Worm (Caenorhabditis elegans) whole organism, early embryonic: ENCODE measurements around the gene E02A10.3.

Source experiments
- ama-1 ChIP-seq: fragments of 150-350 bp; optimal IDR thresholded peaks from 2 replicates; lab custom pipeline; 2014
- flt-1 ChIP-seq: fragments of 200-800 bp; sonication (Bioruptor generic); IDR thresholded peaks from 2 replicates; pipeline ENCODE4 v1.3.6; 2022; ENCODE audit warnings: missing genetic modification characterization, missing compliant biosample characterization

DNA sequence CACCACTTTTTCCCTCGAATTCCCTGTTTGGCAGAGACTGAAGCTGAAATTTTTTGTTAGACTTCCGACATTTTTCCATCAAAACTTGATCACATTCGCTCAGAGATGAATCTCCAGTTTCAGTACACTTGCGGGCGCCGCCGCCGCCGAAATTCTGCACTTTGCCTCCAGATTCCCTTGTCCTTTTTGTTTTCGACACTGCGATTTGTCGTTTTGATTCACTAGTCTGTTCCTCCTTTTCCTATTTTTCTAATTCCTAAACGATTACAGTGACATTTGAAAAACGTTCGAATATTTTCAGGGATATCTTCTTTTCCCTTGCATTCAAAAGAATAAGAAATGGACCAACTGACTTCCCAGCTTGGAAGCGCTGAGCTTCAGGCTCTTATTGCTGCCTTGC is 38.7 kb upstream of the E02A10.3 start, which contains the start of gene F45D3.2:
- TF ChIP-seq ama-1 (lab: Kevin White, UChicago), result no peak
- no peak for TF ChIP-seq flt-1 (GFP tag; lab: Robert Waterston, UW)
